Fruit fly (Drosophila melanogaster): ENCODE data around the gene MED1.
A peak's percentile ranks its signal among the peaks of the same experiment; 100 is the strongest.

The MED1 gene

dm6 chr3L:21604265-21604664 lies 30.0 kb downstream of the MED1 start (continued):
- peak; percentile 81 for TF ChIP-seq Hr3 (GFP tag; optimal IDR thresholded peaks at IDR 0.05)
- peak; percentile 1 for TF ChIP-seq NK7.1 (GFP tag; optimal IDR thresholded peaks at IDR 0.05)
- no peak for TF ChIP-seq CG18476 (GFP tag; optimal IDR thresholded peaks at IDR 0.05)
- TF ChIP-seq gcm (GFP tag; optimal IDR thresholded peaks at IDR 0.05) = no peak
- peak; percentile 13 to 30 for TF ChIP-seq Trl (optimal IDR thresholded peaks at IDR 0.05)
- peak; percentile 83 for TF ChIP-seq Trl (GFP tag; optimal IDR thresholded peaks at IDR 0.05)
- peak; percentile 70 for TF ChIP-seq p53 (GFP tag; optimal IDR thresholded peaks at IDR 0.05)
- peak; percentile 40 for TF ChIP-seq CG2875 (GFP tag; optimal IDR thresholded peaks at IDR 0.05)
- TF ChIP-seq Stat92E (GFP tag; optimal IDR thresholded peaks at IDR 0.05) = peak in 1 of 3 experiments; percentile 18
- TF ChIP-seq HLH54F (GFP tag; optimal IDR thresholded peaks at IDR 0.05) = peak; percentile 50
- 0 out of 2 replicates have a peak, but pooled peaks have one; percentile 17 for TF ChIP-seq wor (GFP tag; IDR thresholded peaks at IDR 0.05)
- TF ChIP-seq CG8388 (GFP tag; optimal IDR thresholded peaks at IDR 0.05) = no peak
- peak; percentile 40 to 93 for TF ChIP-seq chif (GFP tag; optimal IDR thresholded peaks at IDR 0.05)
- TF ChIP-seq CG4424 (GFP tag; optimal IDR thresholded peaks at IDR 0.05) = peak; percentile 56
- peak; percentile 83; the same call in 1 of the 2 replicates for TF ChIP-seq CG32532 (GFP tag; IDR thresholded peaks at IDR 0.05)
- peak; percentile 72 for TF ChIP-seq CG1603 (tag; optimal IDR thresholded peaks at IDR 0.05)
- TF ChIP-seq Hey (tag; optimal IDR thresholded peaks at IDR 0.05) = no peak
- peak; percentile 43 for TF ChIP-seq Side (GFP tag; optimal IDR thresholded peaks at IDR 0.05)
- peak; percentile 87 for TF ChIP-seq Rfx (GFP tag; IDR thresholded peaks at IDR 0.05)
- peak; percentile 52 for TF ChIP-seq CG18764 (GFP tag; optimal IDR thresholded peaks at IDR 0.05)
- peak; percentile 33 for TF ChIP-seq CG16815 (GFP tag; optimal IDR thresholded peaks at IDR 0.05)
- TF ChIP-seq Atf3 (GFP tag; optimal IDR thresholded peaks at IDR 0.05) = peak; percentile 46
- TF ChIP-seq Pdp1 (GFP tag; optimal IDR thresholded peaks at IDR 0.05) = peak in 1 of 2 experiments; percentile 70
- peak; percentile 39 for TF ChIP-seq CG14965 (GFP tag; optimal IDR thresholded peaks at IDR 0.05; ENCODE audit: borderline replicate concordance)
- TF ChIP-seq Awh (GFP tag; IDR thresholded peaks at IDR 0.05) = no peak
- TF ChIP-seq CG4820 (GFP tag; optimal IDR thresholded peaks at IDR 0.05) = peak; percentile 52
- TF ChIP-seq BEAF-32 (GFP tag; optimal IDR thresholded peaks at IDR 0.05) = no peak
- peak; percentile 44 for TF ChIP-seq Rx (GFP tag; IDR thresholded peaks at IDR 0.05)
- no peak for TF ChIP-seq Neu2 (GFP tag; optimal IDR thresholded peaks at IDR 0.05; ENCODE audit: borderline replicate concordance)
- peak; percentile 51 for TF ChIP-seq her (GFP tag; optimal IDR thresholded peaks at IDR 0.05)
- peak; percentile 13 for TF ChIP-seq jing (GFP tag; optimal IDR thresholded peaks at IDR 0.05)
- no peak for TF ChIP-seq pros (GFP tag; optimal IDR thresholded peaks at IDR 0.05)
- no peak for TF ChIP-seq cad (GFP tag; optimal IDR thresholded peaks at IDR 0.05)
- TF ChIP-seq kay (GFP tag; optimal IDR thresholded peaks at IDR 0.05) = peak; percentile 15
- TF ChIP-seq crc (GFP tag; optimal IDR thresholded peaks at IDR 0.05) = peak; percentile 19
- TF ChIP-seq CG17912 (GFP tag; optimal IDR thresholded peaks at IDR 0.05) = peak; percentile 61
- TF ChIP-seq CG9797 (GFP tag; optimal IDR thresholded peaks at IDR 0.05) = no peak
- no peak for TF ChIP-seq CG15011 (GFP tag; optimal IDR thresholded peaks at IDR 0.05)
- TF ChIP-seq knrl (GFP tag; IDR thresholded peaks at IDR 0.05; ENCODE audit: partially characterized antibody) = peak; percentile 66; the same call in 2 of the 3 replicates
- TF ChIP-seq CG31365 (tag; optimal IDR thresholded peaks at IDR 0.05) = peak; percentile 40
- peak; percentile 55 for TF ChIP-seq zen (tag; optimal IDR thresholded peaks at IDR 0.05)
- TF ChIP-seq Myb (GFP tag; optimal IDR thresholded peaks at IDR 0.05) = peak; percentile 78
- TF ChIP-seq CG8924 (tag; optimal IDR thresholded peaks at IDR 0.05) = no peak
- peak; percentile 18; the same call in 1 of the 3 replicates for TF ChIP-seq CG3726 (GFP tag; IDR thresholded peaks at IDR 0.05)
- peak; percentile 26 for TF ChIP-seq Six4 (GFP tag; optimal IDR thresholded peaks at IDR 0.05)
- TF ChIP-seq Drgx (GFP tag; IDR thresholded peaks at IDR 0.05) = no peak
- TF ChIP-seq zfh1 (GFP tag; IDR thresholded peaks at IDR 0.05) = peak; percentile 49; the same call in 1 of the 3 replicates
- TF ChIP-seq CG16813 (GFP tag; IDR thresholded peaks at IDR 0.05; ENCODE audit: partially characterized antibody) = peak; percentile 54; the same call in 2 of the 3 replicates
- peak; percentile 54 for TF ChIP-seq CG10267 (tag; optimal IDR thresholded peaks at IDR 0.05)
- TF ChIP-seq al (GFP tag; IDR thresholded peaks at IDR 0.05) = peak; percentile 45; the same call in 1 of the 2 replicates
- peak; percentile 37 for TF ChIP-seq en (GFP tag; optimal IDR thresholded peaks at IDR 0.05)
